Fruit fly (Drosophila melanogaster) whole organism, embryonic: ENCODE data around the gene PIG-C.

ENCODE experiments used
- CG11093 ChIP-seq: fragments of 200-800 bp; sonication (Bioruptor generic); IDR thresholded peaks from 3 replicates; pipeline ENCODE4 v1.3.6; 2022; ENCODE audit warnings: missing biosample characterization, missing genetic modification characterization
- CG11560 ChIP-seq: fragments of 200-800 bp; sonication (Bioruptor generic); IDR thresholded peaks from 3 replicates; pipeline ENCODE4 v1.3.6; 2022; ENCODE audit warnings: missing biosample characterization, missing genetic modification characterization
- CG13287 ChIP-seq: fragments of 200-800 bp; sonication (Bioruptor generic); IDR thresholded peaks from 2 replicates; pipeline ENCODE4 v1.3.6; 2022; ENCODE audit warnings: missing biosample characterization, missing genetic modification characterization; ENCODE audit not compliant: partially characterized antibody
- CG14441 ChIP-seq: fragments of 200-800 bp; sonication (Bioruptor generic); IDR thresholded peaks from 2 replicates; pipeline ENCODE4 v1.3.6; 2022; ENCODE audit warnings: missing biosample characterization, missing genetic modification characterization
- CG14667 ChIP-seq: fragments of 200-800 bp; sonication (Bioruptor generic); IDR thresholded peaks from 2 replicates; pipeline ENCODE4 v1.3.6; 2022; ENCODE audit warnings: missing biosample characterization, missing genetic modification characterization
- CG15696 ChIP-seq: fragments of 200-800 bp; sonication (Bioruptor generic); optimal IDR thresholded peaks from 2 replicates; lab custom pipeline; 2019; ENCODE audit warnings: missing biosample characterization, mild to moderate bottlenecking, missing genetic modification characterization, moderate library complexity
- CG1603 ChIP-seq: fragments of 200-800 bp; sonication (Bioruptor generic); optimal IDR thresholded peaks from 2 replicates; lab custom pipeline; 2019; ENCODE audit warnings: missing biosample characterization, mild to moderate bottlenecking, missing genetic modification characterization, moderate library complexity
- CG16813 ChIP-seq: fragments of 200-800 bp; sonication (Bioruptor generic); IDR thresholded peaks from 3 replicates; pipeline ENCODE4 v1.3.6; 2022; ENCODE audit warnings: missing biosample characterization, missing genetic modification characterization; ENCODE audit not compliant: partially characterized antibody
- CG2116 ChIP-seq: fragments of 200-800 bp; sonication (Bioruptor generic); optimal IDR thresholded peaks from 3 replicates; lab custom pipeline; 2018; ENCODE audit warnings: missing biosample characterization, mild to moderate bottlenecking, missing genetic modification characterization
- CG2120 ChIP-seq: fragments of 200-800 bp; sonication (Bioruptor generic); optimal IDR thresholded peaks from 3 replicates; lab custom pipeline; 2016; ENCODE audit warnings: missing biosample characterization, missing genetic modification characterization
- CG2678 ChIP-seq: fragments of 200-800 bp; sonication (Bioruptor generic); optimal IDR thresholded peaks from 3 replicates; lab custom pipeline; 2019; ENCODE audit warnings: missing biosample characterization, mild to moderate bottlenecking, missing genetic modification characterization, moderate library complexity
- CG34224 ChIP-seq: fragments of 200-800 bp; sonication (Bioruptor generic); IDR thresholded peaks from 3 replicates; pipeline ENCODE4 v1.3.6; 2022; ENCODE audit warnings: missing biosample characterization, missing genetic modification characterization; ENCODE audit not compliant: partially characterized antibody
- CG4617 ChIP-seq: fragments of 200-800 bp; sonication (Bioruptor generic); optimal IDR thresholded peaks from 3 replicates; lab custom pipeline; 2016; ENCODE audit warnings: missing biosample characterization, missing genetic modification characterization, borderline replicate concordance
- CG4730 ChIP-seq: fragments of 200-800 bp; sonication (Bioruptor generic); IDR thresholded peaks from 2 replicates; pipeline ENCODE4 v1.3.6; 2022; ENCODE audit warnings: missing biosample characterization, missing genetic modification characterization
- CG7786 ChIP-seq: fragments of 200-800 bp; sonication (Bioruptor generic); optimal IDR thresholded peaks from 2 replicates; lab custom pipeline; 2016; ENCODE audit warnings: missing biosample characterization, missing genetic modification characterization
- CG8924 ChIP-seq: fragments of 200-800 bp; optimal IDR thresholded peaks from 3 replicates; lab custom pipeline; 2019; ENCODE audit warnings: missing biosample characterization, mild to moderate bottlenecking, missing genetic modification characterization, moderate library complexity
- CG9817 ChIP-seq: fragments of 200-800 bp; sonication (Bioruptor generic); optimal IDR thresholded peaks from 2 replicates; lab custom pipeline; 2018; ENCODE audit warnings: missing biosample characterization, mild to moderate bottlenecking, missing genetic modification characterization, moderate library complexity
- CG9932 ChIP-seq: fragments of 200-800 bp; sonication (Bioruptor generic); IDR thresholded peaks from 2 replicates; pipeline ENCODE4 v1.3.6; 2022; ENCODE audit warnings: missing biosample characterization, missing genetic modification characterization
- Doc3 ChIP-seq: fragments of 200-800 bp; sonication (Bioruptor generic); IDR thresholded peaks from 3 replicates; pipeline ENCODE4 v1.3.6; 2022; ENCODE audit warnings: missing biosample characterization, missing genetic modification characterization; ENCODE audit not compliant: partially characterized antibody
- Dref ChIP-seq: fragments of 200-800 bp; sonication (Bioruptor generic); IDR thresholded peaks from 2 replicates; pipeline ENCODE4 v1.3.6; 2022; ENCODE audit warnings: missing biosample characterization, missing genetic modification characterization
- Ets65A ChIP-seq: fragments of 200-800 bp; sonication (Bioruptor generic); peaks from one replicate; lab custom pipeline; 2016; ENCODE audit warnings: missing biosample characterization, missing genetic modification characterization
- Hand ChIP-seq: fragments of 200-800 bp; sonication (Bioruptor generic); optimal IDR thresholded peaks from 2 replicates; lab custom pipeline; 2017; ENCODE audit warnings: mild to moderate bottlenecking, missing biosample characterization, missing genetic modification reagents, missing genetic modification characterization
- HmgZ ChIP-seq: fragments of 200-800 bp; sonication (Bioruptor generic); optimal IDR thresholded peaks from 2 replicates; lab custom pipeline; 2018; ENCODE audit warnings: missing biosample characterization, mild to moderate bottlenecking, missing genetic modification characterization
- Hr78 ChIP-seq, 2 experiments: fragments of 200-800 bp in 1 of 2; fragments of >200 bp in 1 of 2; sonication (Bioruptor generic) in 1 of 2; optimal IDR thresholded peaks; 2 replicates each; lab custom pipeline; 2017 to 2019; ENCODE audit warnings: missing biosample characterization in 2 of 2, missing genetic modification characterization in 2 of 2, mild to moderate bottlenecking in 1 of 2, moderate library complexity in 1 of 2
- Med ChIP-seq: fragments of 200-800 bp; sonication (Bioruptor generic); peaks from one replicate; lab custom pipeline; 2016; ENCODE audit warnings: missing biosample characterization, missing genetic modification characterization, mild to moderate bottlenecking, inconsistent platforms, moderate library complexity
- Myb ChIP-seq: fragments of 200-800 bp; sonication (Bioruptor generic); optimal IDR thresholded peaks from 2 replicates; lab custom pipeline; 2016; ENCODE audit warnings: missing biosample characterization, missing genetic modification characterization
- NfI ChIP-seq: fragments of 200-800 bp; sonication (Bioruptor generic); optimal IDR thresholded peaks from 3 replicates; lab custom pipeline; 2018; ENCODE audit warnings: missing biosample characterization, mild to moderate bottlenecking, missing genetic modification characterization, moderate library complexity
- Six4 ChIP-seq: fragments of 200-800 bp; sonication (Bioruptor generic); optimal IDR thresholded peaks from 2 replicates; lab custom pipeline; 2016; ENCODE audit warnings: missing biosample characterization, missing genetic modification characterization
- TFAM ChIP-seq: fragments of 200-800 bp; sonication (Bioruptor generic); optimal IDR thresholded peaks from 2 replicates; lab custom pipeline; 2017; ENCODE audit warnings: missing biosample characterization, missing genetic modification characterization, inconsistent platforms
- YL-1 ChIP-seq: fragments of 200-800 bp; sonication (Bioruptor generic); optimal IDR thresholded peaks from 3 replicates; lab custom pipeline; 2017; ENCODE audit warnings: missing biosample characterization, mild to moderate bottlenecking, missing genetic modification characterization
- ac ChIP-seq: fragments of 200-800 bp; sonication (Bioruptor generic); optimal IDR thresholded peaks from 3 replicates; lab custom pipeline; 2017; ENCODE audit warnings: missing biosample characterization, mild to moderate bottlenecking, missing genetic modification characterization
- bcd ChIP-seq: fragments of 200-800 bp; sonication (Bioruptor generic); optimal IDR thresholded peaks from 2 replicates; lab custom pipeline; 2017; ENCODE audit warnings: missing biosample characterization, mild to moderate bottlenecking, missing genetic modification characterization
- chn ChIP-seq: fragments of 200-800 bp; sonication (Bioruptor generic); optimal IDR thresholded peaks from 2 replicates; lab custom pipeline; 2016; ENCODE audit warnings: missing biosample characterization, missing genetic modification characterization
- ci ChIP-seq: fragments of 200-800 bp; sonication (Bioruptor generic); IDR thresholded peaks from 3 replicates; pipeline ENCODE4 v1.3.6; 2022; ENCODE audit warnings: missing biosample characterization, missing genetic modification characterization
- corto ChIP-seq: fragments of 200-800 bp; sonication (Bioruptor generic); optimal IDR thresholded peaks from 2 replicates; lab custom pipeline; 2016; ENCODE audit warnings: missing biosample characterization, mild to moderate bottlenecking, missing genetic modification characterization, moderate library complexity
- crol ChIP-seq: fragments of 200-800 bp; sonication (Bioruptor generic); IDR thresholded peaks from 2 replicates; pipeline ENCODE4 v1.3.6; 2022; ENCODE audit warnings: missing biosample characterization, missing genetic modification characterization
- danr ChIP-seq: fragments of 200-800 bp; sonication (Bioruptor generic); IDR thresholded peaks from 2 replicates; pipeline ENCODE4 v1.3.6; 2022; ENCODE audit warnings: missing biosample characterization, missing genetic modification characterization
- exex ChIP-seq: fragments of 200-800 bp; sonication (Bioruptor generic); optimal IDR thresholded peaks from 4 replicates; lab custom pipeline; 2018; ENCODE audit warnings: missing biosample characterization, mild to moderate bottlenecking, missing genetic modification characterization, moderate library complexity
- fd3F ChIP-seq: fragments of 200-800 bp; sonication (Bioruptor generic); optimal IDR thresholded peaks from 2 replicates; lab custom pipeline; 2018; ENCODE audit warnings: missing biosample characterization, mild to moderate bottlenecking, missing genetic modification characterization, moderate library complexity
- gro ChIP-seq: fragments of 200-800 bp; sonication (Bioruptor generic); optimal IDR thresholded peaks from 2 replicates; lab custom pipeline; 2016; ENCODE audit warnings: missing biosample characterization, missing genetic modification characterization
- hbn ChIP-seq: fragments of 200-800 bp; sonication (Bioruptor generic); IDR thresholded peaks from 2 replicates; pipeline ENCODE4 v1.3.6; 2022; ENCODE audit warnings: missing biosample characterization, missing genetic modification characterization; ENCODE audit not compliant: partially characterized antibody
- insv ChIP-seq, 2 experiments: fragments of 200-800 bp; sonication (Bioruptor generic); optimal IDR thresholded peaks; 3 replicates each; lab custom pipeline; 2016 to 2018; ENCODE audit warnings: missing biosample characterization in 2 of 2, missing genetic modification characterization in 2 of 2
- onecut ChIP-seq: fragments of 200-800 bp; sonication (Bioruptor generic); IDR thresholded peaks from 2 replicates; pipeline ENCODE4 v1.3.6; 2022; ENCODE audit warnings: missing biosample characterization, missing genetic modification characterization
- p53 ChIP-seq: fragments of 200-800 bp; sonication (Bioruptor generic); optimal IDR thresholded peaks from 2 replicates; lab custom pipeline; 2016; ENCODE audit warnings: missing biosample characterization, missing genetic modification characterization
- pzg ChIP-seq: fragments of 200-800 bp; sonication (Bioruptor generic); optimal IDR thresholded peaks from 3 replicates; lab custom pipeline; 2018; ENCODE audit warnings: missing biosample characterization, mild to moderate bottlenecking, missing genetic modification characterization, moderate library complexity
- row ChIP-seq: fragments of 200-800 bp; sonication (Bioruptor generic); IDR thresholded peaks from 3 replicates; pipeline ENCODE4 v1.3.6; 2022; ENCODE audit warnings: missing biosample characterization, missing genetic modification characterization
- tgo ChIP-seq: fragments of 200-800 bp; sonication (Bioruptor generic); IDR thresholded peaks from 3 replicates; pipeline ENCODE4 v1.3.6; 2022; ENCODE audit warnings: missing biosample characterization, missing genetic modification characterization
- tin ChIP-seq: fragments of 200-800 bp; sonication (Bioruptor generic); optimal IDR thresholded peaks from 3 replicates; lab custom pipeline; 2016; ENCODE audit warnings: missing biosample characterization, missing genetic modification characterization
- trem ChIP-seq: fragments of 200-800 bp; optimal IDR thresholded peaks from 3 replicates; lab custom pipeline; 2019; ENCODE audit warnings: missing biosample characterization, mild to moderate bottlenecking, missing genetic modification characterization, moderate library complexity
- unc-4 ChIP-seq: fragments of 200-800 bp; sonication (Bioruptor generic); IDR thresholded peaks from 2 replicates; pipeline ENCODE4 v1.3.6; 2022; ENCODE audit warnings: missing biosample characterization, missing genetic modification characterization; ENCODE audit not compliant: partially characterized antibody
- z ChIP-seq: fragments of 200-800 bp; sonication (Bioruptor generic); IDR thresholded peaks from 3 replicates; pipeline ENCODE4 v1.3.6; 2022; ENCODE audit warnings: missing biosample characterization, missing genetic modification characterization

PIG-C gene

dm6 chr3L:3334784-3335183, 15.8 kb upstream of the PIG-C start, which contains the start of gene CG14969 (continued):
- no peak for TF ChIP-seq crol (GFP tag; lab: Robert Waterston, UW)
- peak; percentile 67 for TF ChIP-seq CG4617 (GFP tag; lab: Kevin White, UChicago)
- peak; percentile 67 for TF ChIP-seq pzg (GFP tag; lab: Kevin White, UChicago)
- peak; percentile 29 for TF ChIP-seq Ets65A (GFP tag; lab: Kevin White, UChicago)
- TF ChIP-seq CG7786 (GFP tag; lab: Kevin White, UChicago): no peak
- TF ChIP-seq ac (GFP tag; lab: Kevin White, UChicago): no peak
- TF ChIP-seq CG4730 (GFP tag; lab: Robert Waterston, UW): no peak
- TF ChIP-seq hbn: peak; percentile 37; the same call in 1 of the 2 replicates
- no peak for TF ChIP-seq Hr78 (GFP tag; optimal IDR thresholded peaks at IDR 0.05; lab: Kevin White, UChicago)
- no peak for TF ChIP-seq CG11560 (tag; lab: Robert Waterston, UW)
- TF ChIP-seq trem (tag; lab: Kevin White, UChicago): peak; percentile 40
- TF ChIP-seq CG34224 (GFP tag; lab: Robert Waterston, UW): peak; percentile 41
- TF ChIP-seq CG11093 (GFP tag; lab: Robert Waterston, UW): no peak
- TF ChIP-seq ci (GFP tag; lab: Robert Waterston, UW): 0 out of 3 replicates have a peak, but pooled peaks have one; percentile 5
- no peak for TF ChIP-seq CG14667
- TF ChIP-seq CG15696: no peak
- no peak for TF ChIP-seq fd3F
- no peak for TF ChIP-seq NfI (GFP tag; lab: Kevin White, UChicago)
- 0 out of 3 replicates have a peak, but pooled peaks have one; percentile 29 for TF ChIP-seq Doc3 (GFP tag; lab: Robert Waterston, UW)
- peak; percentile 13; the same call in 1 of the 3 replicates for TF ChIP-seq row (GFP tag; lab: Robert Waterston, UW)
- peak; percentile 67 for TF ChIP-seq CG13287 (GFP tag; lab: Robert Waterston, UW)
- peak; percentile 41 for TF ChIP-seq gro (GFP tag; lab: Kevin White, UChicago)
- no peak for TF ChIP-seq chn (GFP tag; lab: Kevin White, UChicago)
- no peak for TF ChIP-seq corto (GFP tag; lab: Kevin White, UChicago)
- TF ChIP-seq CG9817: no peak
- peak; percentile 18 for TF ChIP-seq tin (GFP tag; lab: Kevin White, UChicago)
- no peak for TF ChIP-seq CG9932 (GFP tag; lab: Robert Waterston, UW)
- TF ChIP-seq HmgZ (tag; lab: Kevin White, UChicago): peak; percentile 22
- no peak for TF ChIP-seq z (GFP tag; lab: Robert Waterston, UW)
- TF ChIP-seq Hand (GFP tag; lab: Kevin White, UChicago): no peak
- no peak for TF ChIP-seq danr (GFP tag; lab: Robert Waterston, UW)
- peak; percentile 31 for TF ChIP-seq YL-1 (GFP tag; lab: Kevin White, UChicago)
- peak; percentile 25 for TF ChIP-seq CG2120 (GFP tag; lab: Kevin White, UChicago)
- peak; percentile 73 for TF ChIP-seq Med
- peak; percentile 95 for TF ChIP-seq CG2116 (GFP tag; lab: Kevin White, UChicago)
- TF ChIP-seq CG1603 (tag; lab: Kevin White, UChicago): peak; percentile 70
- no peak for TF ChIP-seq CG2678 (tag; lab: Kevin White, UChicago)
- peak in 1 of 2 experiments; percentile 0 for TF ChIP-seq insv (GFP tag; optimal IDR thresholded peaks at IDR 0.05; lab: Kevin White, UChicago)
- TF ChIP-seq bcd: no peak
- TF ChIP-seq unc-4: peak; percentile 56
- TF ChIP-seq onecut (GFP tag; lab: Robert Waterston, UW): no peak
- no peak for TF ChIP-seq CG14441
- TF ChIP-seq Myb (GFP tag; lab: Kevin White, UChicago): peak; percentile 41
- TF ChIP-seq tgo (GFP tag; lab: Robert Waterston, UW): no peak
- TF ChIP-seq Six4 (GFP tag; lab: Kevin White, UChicago): no peak
- peak; percentile 75 for TF ChIP-seq Dref (GFP tag; lab: Robert Waterston, UW)
- TF ChIP-seq exex: no peak
- 0 out of 3 replicates have a peak, but pooled peaks have one; percentile 25 for TF ChIP-seq CG16813 (GFP tag; lab: Robert Waterston, UW)
- peak; percentile 3 for TF ChIP-seq CG8924 (tag; lab: Kevin White, UChicago)
- TF ChIP-seq p53 (GFP tag; lab: Kevin White, UChicago): no peak
- TF ChIP-seq TFAM (GFP tag; lab: Kevin White, UChicago): no peak
